Worm (Caenorhabditis elegans) whole organism, midembryonic: Measurements from ENCODE around the gene sre-48.

ENCODE experiments used
- flt-1 ChIP-seq: fragments of 200-800 bp; sonication (Bioruptor generic); IDR thresholded peaks from 2 replicates; pipeline ENCODE4 v1.3.6; 2022; ENCODE audit warnings: missing genetic modification characterization, missing compliant biosample characterization
- tab-1 ChIP-seq: fragments of 200-800 bp; sonication (Bioruptor generic); IDR thresholded peaks from 2 replicates; pipeline ENCODE4 v1.3.6; 2022; ENCODE audit warnings: missing genetic modification characterization, missing compliant biosample characterization

DNA sequence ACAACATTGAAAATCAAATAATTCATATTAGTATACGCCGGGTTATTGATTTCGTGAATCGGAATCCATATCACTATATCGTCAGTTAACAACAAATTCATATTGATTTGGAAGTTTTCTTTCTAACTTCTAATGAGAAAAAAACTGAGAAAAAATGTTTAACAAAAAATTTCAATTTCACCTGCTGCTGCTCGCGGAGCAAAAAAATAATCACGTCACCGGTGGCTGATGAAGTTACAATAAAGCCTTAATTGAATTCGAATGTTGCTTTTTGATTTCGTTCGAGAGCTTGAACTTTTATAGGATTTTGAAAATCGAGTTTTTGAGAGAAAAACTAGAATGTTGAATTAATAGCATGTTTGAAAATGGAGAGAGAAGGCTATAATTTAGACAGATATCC, 10.7 kb downstream of the sre-48 start, which contains the start of gene sre-43:
- TF ChIP-seq flt-1 (GFP tag; lab: Robert Waterston, UW): no peak
- TF ChIP-seq tab-1 (GFP tag; lab: Robert Waterston, UW): no peak
